Fruit fly (Drosophila melanogaster) whole organism, wandering third instar larva: Measurements from ENCODE around the gene CG34428.
A peak's percentile ranks its signal among the peaks of the same experiment; 100 is the strongest.

Source experiments
- Abd-B ChIP-seq: fragments of >200 bp; optimal IDR thresholded peaks from 2 replicates; lab custom pipeline; 2017; ENCODE audit warnings: missing biosample characterization, missing genetic modification characterization
- CG32264 ChIP-seq: fragments of 200-800 bp; sonication (Bioruptor generic); optimal IDR thresholded peaks from 2 replicates; lab custom pipeline; 2016; ENCODE audit warnings: missing biosample characterization, missing genetic modification characterization
- CG9705 ChIP-seq: fragments of 200-800 bp; sonication (Bioruptor generic); optimal IDR thresholded peaks from 2 replicates; lab custom pipeline; 2018; ENCODE audit warnings: missing biosample characterization, mild to moderate bottlenecking, missing genetic modification characterization
- CrebA ChIP-seq: fragments of 200-800 bp; sonication (Bioruptor generic); optimal IDR thresholded peaks from 2 replicates; lab custom pipeline; 2016; ENCODE audit warnings: missing biosample characterization, mild to moderate bottlenecking, missing genetic modification characterization, borderline replicate concordance
- Dfd ChIP-seq: fragments of >200 bp; optimal IDR thresholded peaks from 2 replicates; lab custom pipeline; 2017; ENCODE audit warnings: missing biosample characterization, missing genetic modification characterization
- Dif ChIP-seq: fragments of 200-275, 200-300 bp; sonication (Bioruptor generic); optimal IDR thresholded peaks from 2 replicates; lab custom pipeline; 2018; ENCODE audit warnings: missing biosample characterization, missing genetic modification characterization; ENCODE audit not compliant: partially characterized antibody
- GATAd ChIP-seq: sonication (Bioruptor generic); optimal IDR thresholded peaks from 2 replicates; lab custom pipeline; 2016; ENCODE audit warnings: missing biosample characterization, missing genetic modification characterization
- HLH106 ChIP-seq: fragments of 200-800 bp; optimal IDR thresholded peaks from 3 replicates; lab custom pipeline; 2019; ENCODE audit warnings: missing biosample characterization, mild to moderate bottlenecking, missing genetic modification characterization, moderate library complexity
- Hnf4 ChIP-seq: fragments of 200-800 bp; sonication (Bioruptor generic); optimal IDR thresholded peaks from 2 replicates; lab custom pipeline; 2016; ENCODE audit warnings: missing biosample characterization, mild to moderate bottlenecking, missing genetic modification characterization
- Hr78 ChIP-seq: fragments of >200 bp; optimal IDR thresholded peaks from 2 replicates; lab custom pipeline; 2017; ENCODE audit warnings: missing biosample characterization, missing genetic modification characterization
- Hr83 ChIP-seq: fragments of 200-300 bp; sonication (Bioruptor generic); optimal IDR thresholded peaks from 2 replicates; lab custom pipeline; 2016; ENCODE audit warnings: missing biosample characterization, mild to moderate bottlenecking, missing genetic modification characterization, moderate library complexity; ENCODE audit not compliant: poor library complexity, severe bottlenecking
- Jra ChIP-seq: sonication (Bioruptor generic); optimal IDR thresholded peaks from 2 replicates; lab custom pipeline; 2016; ENCODE audit warnings: missing biosample characterization, missing genetic modification characterization
- Mio ChIP-seq: sonication (Bioruptor generic); optimal IDR thresholded peaks from 2 replicates; lab custom pipeline; 2016; ENCODE audit warnings: missing biosample characterization, missing genetic modification characterization
- Myc ChIP-seq: fragments of >200 bp; optimal IDR thresholded peaks from 2 replicates; lab custom pipeline; 2017
- N ChIP-seq: fragments of >200 bp; optimal IDR thresholded peaks from 2 replicates; lab custom pipeline; 2018; ENCODE audit warnings: missing biosample characterization, missing external identifiers, missing genetic modification characterization
- OdsH ChIP-seq: fragments of 200-800 bp; sonication (Bioruptor generic); optimal IDR thresholded peaks from 2 replicates; lab custom pipeline; 2016; ENCODE audit warnings: missing biosample characterization, mild to moderate bottlenecking, missing genetic modification characterization
- Rel ChIP-seq, 2 experiments: fragments of 200-800 bp; sonication (Bioruptor generic) in 1 of 2; optimal IDR thresholded peaks; 2 replicates in 1 of 2; 3 replicates in 1 of 2; lab custom pipeline; 2016 to 2019; ENCODE audit warnings: mild to moderate bottlenecking in 2 of 2, missing biosample characterization in 2 of 2, missing genetic modification characterization in 2 of 2, moderate library complexity in 1 of 2
- Sp1 ChIP-seq: fragments of 200-800 bp; sonication (Bioruptor generic); optimal IDR thresholded peaks from 3 replicates; lab custom pipeline; 2019; ENCODE audit warnings: missing biosample characterization, mild to moderate bottlenecking, missing genetic modification characterization, moderate library complexity
- Vsx2 ChIP-seq: fragments of 200-300, 225-300 bp; sonication (Bioruptor generic); optimal IDR thresholded peaks from 2 replicates; lab custom pipeline; 2018; ENCODE audit warnings: missing biosample characterization, missing genetic modification characterization; ENCODE audit not compliant: partially characterized antibody
- br ChIP-seq: fragments of 200-800 bp; sonication (Bioruptor generic); optimal IDR thresholded peaks from 2 replicates; lab custom pipeline; 2016; ENCODE audit warnings: missing biosample characterization, missing genetic modification characterization
- brk ChIP-seq: fragments of 200-800 bp; sonication (Bioruptor generic); optimal IDR thresholded peaks from 2 replicates; lab custom pipeline; 2016; ENCODE audit warnings: missing biosample characterization, mild to moderate bottlenecking, missing genetic modification characterization
- dl ChIP-seq, 2 experiments: fragments of 175-275, 200-275 bp in 1 of 2; fragments of 200-275 bp in 1 of 2; sonication (Bioruptor generic); optimal IDR thresholded peaks; lab custom pipeline; 2018; ENCODE audit warnings: mild to moderate bottlenecking in 2 of 2, missing biosample characterization in 2 of 2, missing genetic modification characterization in 2 of 2, moderate library complexity in 2 of 2; ENCODE audit not compliant: partially characterized antibody in 2 of 2, insufficient read depth in 1 of 2
- dmrt93B ChIP-seq: fragments of 200-800 bp; sonication (Bioruptor generic); optimal IDR thresholded peaks from 2 replicates; lab custom pipeline; 2018; ENCODE audit warnings: missing biosample characterization, mild to moderate bottlenecking, missing genetic modification characterization
- dsf ChIP-seq: sonication (Bioruptor generic); optimal IDR thresholded peaks from 2 replicates; lab custom pipeline; 2016; ENCODE audit warnings: missing biosample characterization, missing genetic modification characterization, borderline replicate concordance
- ey ChIP-seq: fragments of 200-800 bp; sonication (Bioruptor generic); optimal IDR thresholded peaks from 2 replicates; lab custom pipeline; 2016; ENCODE audit warnings: missing biosample characterization, missing genetic modification characterization
- foxo ChIP-seq, 2 experiments: fragments of 200-800 bp; sonication (Bioruptor generic); optimal IDR thresholded peaks; 2 replicates in 1 of 2; 3 replicates in 1 of 2; lab custom pipeline; 2016 to 2017; ENCODE audit warnings: missing biosample characterization in 2 of 2, missing genetic modification characterization in 2 of 2
- fru ChIP-seq: fragments of 200-800 bp; sonication (Bioruptor generic); optimal IDR thresholded peaks from 3 replicates; lab custom pipeline; 2016; ENCODE audit warnings: missing biosample characterization, mild to moderate bottlenecking, missing genetic modification characterization
- h ChIP-seq: fragments of 200-800 bp; sonication (Bioruptor generic); optimal IDR thresholded peaks from 3 replicates; lab custom pipeline; 2016; ENCODE audit warnings: missing biosample characterization, mild to moderate bottlenecking, missing genetic modification characterization
- jim ChIP-seq: fragments of 175-275, 200-325 bp; sonication (Bioruptor generic); optimal IDR thresholded peaks from 2 replicates; lab custom pipeline; 2016; ENCODE audit warnings: missing biosample characterization, mild to moderate bottlenecking, missing genetic modification characterization
- lola ChIP-seq: fragments of >200 bp; optimal IDR thresholded peaks from 2 replicates; lab custom pipeline; 2017; ENCODE audit warnings: missing biosample characterization, missing genetic modification characterization
- pan ChIP-seq: fragments of >200 bp; optimal IDR thresholded peaks from 2 replicates; lab custom pipeline; 2017
- psq ChIP-seq: fragments of 200-800 bp; sonication (Bioruptor generic); optimal IDR thresholded peaks from 3 replicates; lab custom pipeline; 2017; ENCODE audit warnings: missing biosample characterization, mild to moderate bottlenecking, missing genetic modification characterization, moderate library complexity
- rgr ChIP-seq: fragments of 200-800 bp; sonication (Bioruptor generic); optimal IDR thresholded peaks from 3 replicates; lab custom pipeline; 2016; ENCODE audit warnings: missing biosample characterization, mild to moderate bottlenecking, missing genetic modification characterization
- sage ChIP-seq: fragments of 200-800 bp; sonication (Bioruptor generic); optimal IDR thresholded peaks from 2 replicates; lab custom pipeline; 2016; ENCODE audit warnings: missing biosample characterization, mild to moderate bottlenecking, missing genetic modification characterization
- sv ChIP-seq: fragments of 200-800 bp; sonication (Bioruptor generic); optimal IDR thresholded peaks from 3 replicates; lab custom pipeline; 2016; ENCODE audit warnings: missing biosample characterization, missing genetic modification characterization
- tai ChIP-seq: sonication (Bioruptor generic); optimal IDR thresholded peaks from 2 replicates; lab custom pipeline; 2016; ENCODE audit warnings: missing biosample characterization, missing genetic modification characterization
- usp ChIP-seq: fragments of >200 bp; optimal IDR thresholded peaks from 2 replicates; lab custom pipeline; 2017; ENCODE audit warnings: missing biosample characterization, missing genetic modification characterization
- woc ChIP-seq: sonication (Bioruptor generic); optimal IDR thresholded peaks from 2 replicates; lab custom pipeline; 2016; ENCODE audit warnings: missing biosample characterization, mild to moderate bottlenecking, missing genetic modification characterization

Gene CG34428

dm6 chr3L:13040849-13041248, 20.7 kb upstream of the CG34428 start:
- TF ChIP-seq psq (GFP tag; lab: Kevin White, UChicago), result no peak
- no peak for TF ChIP-seq CG9705
- no peak for TF ChIP-seq OdsH (GFP tag; lab: Kevin White, UChicago)
- TF ChIP-seq CrebA (GFP tag; lab: Kevin White, UChicago), result no peak
- no peak for TF ChIP-seq dl (GFP tag; optimal IDR thresholded peaks at IDR 0.05; lab: Kevin White, UChicago; ENCODE audit: insufficient read depth in 1 of 2, partially characterized antibody in 2 of 2)
- TF ChIP-seq N (GFP tag; lab: Kevin White, UChicago), result no peak
- TF ChIP-seq Sp1, result no peak
- TF ChIP-seq usp (GFP tag; lab: Kevin White, UChicago), result no peak
- TF ChIP-seq Rel (GFP tag; optimal IDR thresholded peaks at IDR 0.05; lab: Kevin White, UChicago), result no peak
- TF ChIP-seq Rel (tag; optimal IDR thresholded peaks at IDR 0.05; lab: Kevin White, UChicago), result no peak
- TF ChIP-seq Dfd (GFP tag; lab: Kevin White, UChicago), result no peak
- no peak for TF ChIP-seq Dif (GFP tag; lab: Kevin White, UChicago)
- TF ChIP-seq br, result no peak

DNA sequence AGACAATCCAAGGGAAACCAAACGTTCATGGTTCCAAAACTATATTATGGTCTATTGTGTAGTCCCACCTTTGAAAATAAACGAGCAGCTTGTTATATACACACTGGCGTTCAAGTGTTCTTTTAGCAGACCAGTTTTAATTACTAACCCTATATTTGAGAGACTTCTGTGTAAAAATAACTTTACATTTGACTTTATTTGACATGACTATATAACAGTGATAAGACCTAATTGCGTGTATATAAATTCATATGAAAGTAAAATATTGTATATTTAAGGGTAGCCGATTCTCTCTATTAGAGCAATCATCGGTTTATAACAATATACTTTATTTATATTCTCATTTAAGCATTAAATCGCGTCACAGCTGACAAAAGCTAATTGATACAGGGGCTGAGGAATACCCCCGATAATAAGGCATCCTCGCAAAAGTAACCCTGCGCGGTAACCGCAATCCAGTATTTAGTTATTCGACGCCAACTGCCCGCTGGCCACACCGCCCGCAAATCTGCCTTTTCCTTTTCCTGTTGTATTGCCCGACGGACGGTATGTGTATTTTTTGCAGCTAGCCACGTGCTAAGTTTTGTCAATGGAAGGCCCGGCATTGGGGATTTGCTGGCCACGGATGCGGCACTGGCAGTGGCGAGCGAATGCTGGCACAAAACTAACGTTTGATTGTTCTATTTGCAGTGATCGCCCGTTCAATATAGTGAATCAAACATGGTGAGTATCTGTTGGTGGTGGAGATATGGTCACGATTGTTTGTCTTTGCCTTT, 20.1 kb upstream of the CG34428 start, which contains the start of gene RpS4:
Gene RpS4 (plus strand): TSS at position 465 of the 776 bp plus-strand sequence.
- TF ChIP-seq dl (GFP tag; optimal IDR thresholded peaks at IDR 0.05; lab: Kevin White, UChicago; ENCODE audit: insufficient read depth in 1 of 2, partially characterized antibody in 2 of 2) (no peak), lola (GFP tag; lab: Kevin White, UChicago) (no peak), Myc (lab: Kevin White, UChicago) (peak; percentile 50), dsf (GFP tag; lab: Kevin White, UChicago) (no peak), Hnf4 (GFP tag; lab: Kevin White, UChicago) (peak; percentile 85), Dfd (GFP tag; lab: Kevin White, UChicago) (no peak), fru (peak; percentile 74), Vsx2 (GFP tag; lab: Kevin White, UChicago) (no peak), rgr (GFP tag; lab: Kevin White, UChicago) (peak; percentile 92), sage (GFP tag; lab: Kevin White, UChicago) (peak; percentile 35), Sp1 (peak; percentile 95), Jra (GFP tag; lab: Kevin White, UChicago) (peak; percentile 42), sv (GFP tag; lab: Kevin White, UChicago) (peak; percentile 85), woc (GFP tag; lab: Kevin White, UChicago) (peak; percentile 39), tai (no peak), h (GFP tag; lab: Kevin White, UChicago) (peak; percentile 85), brk (GFP tag; lab: Kevin White, UChicago) (no peak), CG9705 (peak; percentile 93), usp (GFP tag; lab: Kevin White, UChicago) (no peak), psq (GFP tag; lab: Kevin White, UChicago) (peak; percentile 54), N (GFP tag; lab: Kevin White, UChicago) (no peak), OdsH (GFP tag; lab: Kevin White, UChicago) (peak; percentile 75), GATAd (no peak), pan (lab: Kevin White, UChicago) (no peak), ey (GFP tag; lab: Kevin White, UChicago) (peak; percentile 71), Dif (GFP tag; lab: Kevin White, UChicago) (peak; percentile 54), jim (GFP tag; lab: Kevin White, UChicago) (peak; percentile 74), Rel (GFP tag; optimal IDR thresholded peaks at IDR 0.05; lab: Kevin White, UChicago) (no peak), Rel (tag; optimal IDR thresholded peaks at IDR 0.05; lab: Kevin White, UChicago) (peak; percentile 78), dmrt93B (GFP tag; lab: Kevin White, UChicago) (peak; percentile 91), Mio (peak; percentile 63), CG32264 (peak; percentile 51), br (peak; percentile 86), CrebA (GFP tag; lab: Kevin White, UChicago) (no peak), HLH106 (tag; lab: Kevin White, UChicago) (peak; percentile 81), Hr78 (GFP tag; lab: Kevin White, UChicago) (no peak), Hr83 (GFP tag; lab: Kevin White, UChicago) (peak; percentile 97), Abd-B (GFP tag; lab: Kevin White, UChicago) (no peak), foxo (GFP tag; optimal IDR thresholded peaks at IDR 0.05; lab: Kevin White, UChicago) (peak; percentile 6 to 77)
